Worm (Caenorhabditis elegans) whole organism, late embryonic: ENCODE measurements around the gene B0228.6.

Experiments used
- ceh-22 ChIP-seq: sonication (generic microtip); optimal IDR thresholded peaks from 2 replicates; lab custom pipeline; 2017; ENCODE audit warnings: missing biosample characterization, missing genetic modification characterization
- dve-1 ChIP-seq: sonication (generic microtip); optimal IDR thresholded peaks from 2 replicates; lab custom pipeline; 2017; ENCODE audit warnings: antibody characterized with exemption, mild to moderate bottlenecking, missing genetic modification characterization, missing compliant biosample characterization
- elt-2 ChIP-seq: sonication (generic microtip); optimal IDR thresholded peaks from 2 replicates; lab custom pipeline; 2016; ENCODE audit warnings: missing genetic modification reagents, missing genetic modification characterization, missing compliant biosample characterization
- hlh-30 ChIP-seq: sonication (generic microtip); optimal IDR thresholded peaks from 2 replicates; lab custom pipeline; 2017; ENCODE audit warnings: antibody characterized with exemption, missing genetic modification characterization, missing compliant biosample characterization; ENCODE audit not compliant: insufficient read depth
- madf-2 ChIP-seq: sonication (generic microtip); optimal IDR thresholded peaks from 2 replicates; lab custom pipeline; 2017; ENCODE audit warnings: missing genetic modification characterization, missing compliant biosample characterization
- pha-4 ChIP-seq: fragments of 150-350 bp; optimal IDR thresholded peaks from 2 replicates; lab custom pipeline; 2018; ENCODE audit warnings: missing biosample characterization, missing genetic modification reagents, missing genetic modification characterization
- ref-2 ChIP-seq: sonication (generic microtip); optimal IDR thresholded peaks from 2 replicates; lab custom pipeline; 2016; ENCODE audit warnings: missing genetic modification characterization, missing compliant biosample characterization

ce11 chrII:7801899-7802298 lies 46.9 kb upstream of the B0228.6 start:
- TF ChIP-seq madf-2 (tag; lab: Kevin White, UChicago): no peak
- no peak for TF ChIP-seq hlh-30 (tag; lab: Kevin White, UChicago)
- no peak for TF ChIP-seq dve-1 (tag; lab: Kevin White, UChicago)
- no peak for TF ChIP-seq elt-2 (tag; lab: Kevin White, UChicago)
- TF ChIP-seq pha-4 (tag; lab: Kevin White, UChicago): no peak
- TF ChIP-seq ceh-22 (tag; lab: Kevin White, UChicago): no peak
- TF ChIP-seq ref-2 (tag; lab: Kevin White, UChicago): no peak
